Worm (Caenorhabditis elegans): ENCODE measurements around the gene tric-1B.2.

DNA sequence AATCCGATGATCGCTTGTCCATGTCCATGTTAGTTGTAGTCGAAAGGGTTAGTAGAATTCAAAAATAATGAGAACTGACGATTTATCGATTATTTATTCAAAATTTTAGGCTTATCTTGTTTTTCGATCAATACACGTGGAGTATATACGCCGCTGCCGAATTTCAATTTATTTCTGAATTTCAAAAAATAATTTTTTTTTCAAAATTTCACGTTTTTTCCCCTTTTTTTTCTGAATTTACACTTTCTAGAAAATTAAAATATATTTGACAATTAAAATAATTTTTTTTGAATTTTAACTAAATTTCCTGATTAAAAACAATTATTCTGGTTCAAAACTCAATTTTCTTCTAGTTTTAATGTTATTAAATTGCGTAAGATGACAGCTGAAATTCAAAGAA is 23.2 kb upstream of the tric-1B.2 start, which contains the start of gene C50E10.1:
- TF ChIP-seq nhr-76 (tag; optimal IDR thresholded peaks at IDR 0.05) (no peak), lin-15B (tag; optimal IDR thresholded peaks at IDR 0.05) (no peak), snpc-4 (tag; optimal IDR thresholded peaks at IDR 0.05) (no peak), pha-4 (tag; optimal IDR thresholded peaks at IDR 0.05) (no peak), skn-1 (tag; optimal IDR thresholded peaks at IDR 0.05) (no peak), ZK546.5 (tag; optimal IDR thresholded peaks at IDR 0.05) (no peak), nhr-67 (tag; optimal IDR thresholded peaks at IDR 0.05) (no peak)
